Fruit fly (Drosophila melanogaster) whole organism, embryonic: ENCODE measurements around the gene CG16813.

ENCODE experiments used
- CG11085 ChIP-seq: fragments of 200-800 bp; sonication (Bioruptor generic); IDR thresholded peaks from 2 replicates; pipeline ENCODE4 v1.3.6; 2022; ENCODE audit warnings: missing biosample characterization, missing genetic modification characterization
- CG12299 ChIP-seq: fragments of 200-800 bp; sonication (Bioruptor generic); optimal IDR thresholded peaks from 2 replicates; lab custom pipeline; 2018; ENCODE audit warnings: missing biosample characterization, mild to moderate bottlenecking, missing genetic modification characterization
- CG13287 ChIP-seq: fragments of 200-800 bp; sonication (Bioruptor generic); IDR thresholded peaks from 2 replicates; pipeline ENCODE4 v1.3.6; 2022; ENCODE audit warnings: missing biosample characterization, missing genetic modification characterization; ENCODE audit not compliant: partially characterized antibody
- CG14441 ChIP-seq: fragments of 200-800 bp; sonication (Bioruptor generic); IDR thresholded peaks from 2 replicates; pipeline ENCODE4 v1.3.6; 2022; ENCODE audit warnings: missing biosample characterization, missing genetic modification characterization
- CG15011 ChIP-seq: fragments of 200-800 bp; sonication (Bioruptor generic); optimal IDR thresholded peaks from 3 replicates; lab custom pipeline; 2018; ENCODE audit warnings: missing biosample characterization, mild to moderate bottlenecking, missing genetic modification characterization
- CG1602 ChIP-seq: fragments of 200-800 bp; sonication (Bioruptor generic); optimal IDR thresholded peaks from 3 replicates; lab custom pipeline; 2016; ENCODE audit warnings: missing biosample characterization, missing genetic modification characterization
- CG16815 ChIP-seq: fragments of 200-800 bp; sonication (Bioruptor generic); optimal IDR thresholded peaks from 3 replicates; lab custom pipeline; 2017; ENCODE audit warnings: missing biosample characterization, mild to moderate bottlenecking, missing genetic modification characterization
- CG17186 ChIP-seq: fragments of 200-800 bp; sonication (Bioruptor generic); optimal IDR thresholded peaks from 3 replicates; lab custom pipeline; 2017; ENCODE audit warnings: missing biosample characterization, missing genetic modification reagents, missing genetic modification characterization
- CG17829 ChIP-seq: fragments of 200-800 bp; optimal IDR thresholded peaks from 2 replicates; lab custom pipeline; 2019; ENCODE audit warnings: missing biosample characterization, mild to moderate bottlenecking, missing genetic modification characterization, moderate library complexity
- CG42726 ChIP-seq: fragments of 200-800 bp; sonication (Bioruptor generic); IDR thresholded peaks from 2 replicates; pipeline ENCODE4 v1.3.6; 2022; ENCODE audit warnings: missing biosample characterization, missing genetic modification characterization; ENCODE audit not compliant: partially characterized antibody
- CG4730 ChIP-seq: fragments of 200-800 bp; sonication (Bioruptor generic); IDR thresholded peaks from 2 replicates; pipeline ENCODE4 v1.3.6; 2022; ENCODE audit warnings: missing biosample characterization, missing genetic modification characterization
- CG7963 ChIP-seq: fragments of 200-800 bp; sonication (Bioruptor generic); IDR thresholded peaks from 3 replicates; pipeline ENCODE4 v1.3.6; 2022; ENCODE audit warnings: missing biosample characterization, missing genetic modification characterization; ENCODE audit not compliant: partially characterized antibody
- Dek ChIP-seq: fragments of 200-800 bp; sonication (Bioruptor generic); optimal IDR thresholded peaks from 3 replicates; lab custom pipeline; 2019; ENCODE audit warnings: missing biosample characterization, mild to moderate bottlenecking, missing genetic modification characterization, moderate library complexity
- Ets65A ChIP-seq: fragments of 200-800 bp; sonication (Bioruptor generic); peaks from one replicate; lab custom pipeline; 2016; ENCODE audit warnings: missing biosample characterization, missing genetic modification characterization
- Ets97D ChIP-seq: fragments of 200-800 bp; sonication (Bioruptor generic); optimal IDR thresholded peaks from 3 replicates; lab custom pipeline; 2016; ENCODE audit warnings: missing biosample characterization, missing genetic modification characterization
- Optix ChIP-seq: fragments of 200-800 bp; sonication (Bioruptor generic); IDR thresholded peaks from 3 replicates; pipeline ENCODE4 v1.3.6; 2022; ENCODE audit warnings: missing biosample characterization, missing genetic modification characterization
- Usf ChIP-seq: fragments of 200-800 bp; sonication (Bioruptor generic); optimal IDR thresholded peaks from 2 replicates; lab custom pipeline; 2017; ENCODE audit warnings: missing genotype, missing biosample characterization, missing genetic modification characterization
- ase ChIP-seq: fragments of 200-800 bp; sonication (Bioruptor generic); IDR thresholded peaks from 3 replicates; pipeline ENCODE4 v1.3.6; 2022; ENCODE audit warnings: missing biosample characterization, missing genetic modification characterization
- cas ChIP-seq: fragments of 200-800 bp; sonication (Bioruptor generic); IDR thresholded peaks from 2 replicates; pipeline ENCODE4 v1.3.6; 2022; ENCODE audit warnings: missing biosample characterization, missing genetic modification characterization
- chinmo ChIP-seq: fragments of 200-800 bp; sonication (Bioruptor generic); IDR thresholded peaks from 4 replicates; pipeline ENCODE4 v1.3.6; 2022; ENCODE audit warnings: missing biosample characterization, missing genetic modification characterization; ENCODE audit not compliant: partially characterized antibody
- ci ChIP-seq: fragments of 200-800 bp; sonication (Bioruptor generic); IDR thresholded peaks from 3 replicates; pipeline ENCODE4 v1.3.6; 2022; ENCODE audit warnings: missing biosample characterization, missing genetic modification characterization
- dan ChIP-seq: fragments of 200-800 bp; sonication (Bioruptor generic); IDR thresholded peaks from 2 replicates; pipeline ENCODE4 v1.3.6; 2022; ENCODE audit warnings: missing biosample characterization, missing genetic modification characterization
- dmrt11E ChIP-seq: fragments of 200-800 bp; sonication (Bioruptor generic); optimal IDR thresholded peaks from 3 replicates; lab custom pipeline; 2018; ENCODE audit warnings: missing biosample characterization, mild to moderate bottlenecking, missing genetic modification characterization, moderate library complexity
- dysf ChIP-seq: fragments of 200-800 bp; sonication (Bioruptor generic); IDR thresholded peaks from 3 replicates; pipeline ENCODE4 v1.3.6; 2022; ENCODE audit warnings: missing biosample characterization, missing genetic modification characterization
- gce ChIP-seq: fragments of 200-800 bp; sonication (Bioruptor generic); IDR thresholded peaks from 3 replicates; pipeline ENCODE4 v1.3.6; 2022; ENCODE audit warnings: missing biosample characterization, missing genetic modification characterization
- gsb ChIP-seq: fragments of 200-800 bp; sonication (Bioruptor generic); IDR thresholded peaks from 2 replicates; pipeline ENCODE4 v1.3.6; 2022; ENCODE audit warnings: missing biosample characterization, missing genetic modification characterization
- gt ChIP-seq: fragments of 200-800 bp; sonication (Bioruptor generic); IDR thresholded peaks from 2 replicates; pipeline ENCODE4 v1.3.6; 2022; ENCODE audit warnings: missing biosample characterization, missing genetic modification characterization
- inv ChIP-seq: fragments of 200-800 bp; sonication (Bioruptor generic); IDR thresholded peaks from 2 replicates; pipeline ENCODE4 v1.3.6; 2022; ENCODE audit warnings: missing biosample characterization, missing genetic modification characterization; ENCODE audit not compliant: partially characterized antibody
- jigr1 ChIP-seq: fragments of 200-800 bp; sonication (Bioruptor generic); IDR thresholded peaks from 3 replicates; pipeline ENCODE4 v1.3.6; 2022; ENCODE audit warnings: missing biosample characterization, missing genetic modification characterization
- knrl ChIP-seq: fragments of 200-800 bp; sonication (Bioruptor generic); IDR thresholded peaks from 3 replicates; pipeline ENCODE4 v1.3.6; 2022; ENCODE audit warnings: missing biosample characterization, missing genetic modification characterization; ENCODE audit not compliant: partially characterized antibody
- pho ChIP-seq: fragments of 200-800 bp; sonication (Bioruptor generic); optimal IDR thresholded peaks from 2 replicates; lab custom pipeline; 2016; ENCODE audit warnings: missing biosample characterization, missing genetic modification characterization
- psq ChIP-seq: fragments of 200-800 bp; sonication (Bioruptor generic); optimal IDR thresholded peaks from 2 replicates; lab custom pipeline; 2017; ENCODE audit warnings: missing biosample characterization, missing genetic modification characterization
- row ChIP-seq: fragments of 200-800 bp; sonication (Bioruptor generic); IDR thresholded peaks from 3 replicates; pipeline ENCODE4 v1.3.6; 2022; ENCODE audit warnings: missing biosample characterization, missing genetic modification characterization
- sisA ChIP-seq: fragments of 200-800 bp; sonication (Bioruptor generic); IDR thresholded peaks from 2 replicates; pipeline ENCODE4 v1.3.6; 2022; ENCODE audit warnings: missing biosample characterization, missing genetic modification characterization
- slp2 ChIP-seq: fragments of 200-800 bp; sonication (Bioruptor generic); optimal IDR thresholded peaks from 2 replicates; lab custom pipeline; 2016; ENCODE audit warnings: missing biosample characterization, missing genetic modification characterization
- trem ChIP-seq: fragments of 200-800 bp; optimal IDR thresholded peaks from 3 replicates; lab custom pipeline; 2019; ENCODE audit warnings: missing biosample characterization, mild to moderate bottlenecking, missing genetic modification characterization, moderate library complexity
- vvl ChIP-seq: fragments of 200-800 bp; sonication (Bioruptor generic); IDR thresholded peaks from 2 replicates; pipeline ENCODE4 v1.3.6; 2022; ENCODE audit warnings: missing biosample characterization, missing genetic modification characterization
- yki ChIP-seq: fragments of >200 bp; optimal IDR thresholded peaks from 3 replicates; lab custom pipeline; 2018

The CG16813 gene

DNA sequence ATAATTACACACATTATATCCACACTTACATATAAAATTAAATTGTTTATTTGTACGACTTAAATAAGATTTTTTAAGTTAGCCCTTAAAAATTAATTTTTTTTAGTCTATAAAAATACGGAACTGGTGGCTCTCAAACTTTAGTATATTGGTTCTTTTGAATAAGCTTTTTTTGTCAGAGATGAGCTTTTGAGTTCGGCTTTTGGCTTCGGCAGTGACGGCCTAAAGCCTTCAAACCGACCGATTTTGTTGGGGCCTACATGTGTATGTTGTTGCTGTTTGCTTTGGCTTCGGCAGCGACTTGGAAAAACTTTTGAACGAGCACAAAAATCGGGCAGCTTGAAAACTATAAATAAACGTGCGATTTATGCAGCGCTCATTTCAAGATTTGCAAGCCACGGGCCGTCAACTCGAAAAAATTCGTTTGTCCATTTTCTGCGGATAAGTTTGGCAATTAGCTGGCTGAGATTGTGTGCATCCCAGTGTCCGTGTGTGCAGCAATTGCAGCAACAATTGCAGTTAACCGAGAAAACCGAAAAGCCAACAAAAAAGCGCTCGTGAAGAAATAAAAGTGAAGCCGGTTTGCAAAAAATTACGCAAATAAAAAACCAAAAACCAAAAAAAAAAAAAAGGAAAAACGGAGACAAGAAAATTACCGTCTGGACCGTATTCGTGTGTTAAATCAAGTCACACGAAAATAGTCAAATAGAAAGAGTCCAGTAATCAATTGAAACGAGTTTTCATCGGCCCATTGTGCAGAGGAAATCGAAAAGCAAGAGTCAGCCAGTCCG is 18.7 kb downstream of the CG16813 start, which contains the start of gene CG16820 (continued):
- TF ChIP-seq ci (GFP tag; lab: Robert Waterston, UW), result no peak
- TF ChIP-seq chinmo (GFP tag; lab: Robert Waterston, UW), result peak; percentile 56; the same call in 1 of the 4 replicates
- TF ChIP-seq CG1602 (GFP tag; lab: Kevin White, UChicago), result no peak
- no peak for TF ChIP-seq CG11085 (GFP tag; lab: Robert Waterston, UW)
- TF ChIP-seq CG17186 (GFP tag; lab: Kevin White, UChicago), result no peak
- no peak for TF ChIP-seq Ets97D (GFP tag; lab: Kevin White, UChicago)
- no peak for TF ChIP-seq gce

DNA sequence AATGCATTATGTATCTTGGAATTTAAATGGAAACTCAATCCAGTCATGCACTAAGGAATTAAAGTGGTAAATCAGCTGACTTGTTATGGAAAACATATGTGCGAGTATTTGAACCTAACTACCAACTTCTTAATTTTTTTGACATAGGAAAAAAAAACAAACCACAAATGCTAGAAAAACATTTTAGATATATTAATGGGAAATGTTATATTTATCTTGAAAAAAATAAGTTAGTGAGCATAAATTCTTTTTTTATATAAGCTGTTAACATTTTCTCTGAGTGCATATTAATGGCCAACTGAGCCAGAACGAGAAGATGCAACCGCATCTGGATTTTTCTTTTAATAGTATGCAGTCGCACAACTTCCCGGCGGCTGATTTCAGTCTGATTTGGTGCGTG is 23.8 kb downstream of the CG16813 start:
- TF ChIP-seq vvl (GFP tag; lab: Robert Waterston, UW), result no peak
- TF ChIP-seq gsb (GFP tag; lab: Robert Waterston, UW), result no peak
- TF ChIP-seq jigr1 (GFP tag; lab: Robert Waterston, UW), result no peak
- TF ChIP-seq CG17829 (tag; lab: Kevin White, UChicago), result no peak
- no peak for TF ChIP-seq ase (GFP tag; lab: Robert Waterston, UW)
- TF ChIP-seq CG12299 (tag; lab: Kevin White, UChicago), result no peak
- TF ChIP-seq CG7963 (GFP tag; lab: Robert Waterston, UW), result no peak
- no peak for TF ChIP-seq inv (GFP tag; lab: Robert Waterston, UW)
- TF ChIP-seq gt (GFP tag; lab: Robert Waterston, UW), result no peak
- no peak for TF ChIP-seq trem (tag; lab: Kevin White, UChicago)
- TF ChIP-seq CG42726, result no peak
- no peak for TF ChIP-seq CG17186 (GFP tag; lab: Kevin White, UChicago)
- no peak for TF ChIP-seq psq
- TF ChIP-seq dan (GFP tag; lab: Robert Waterston, UW), result no peak
- TF ChIP-seq Usf (GFP tag; lab: Kevin White, UChicago), result no peak
- no peak for TF ChIP-seq knrl

DNA sequence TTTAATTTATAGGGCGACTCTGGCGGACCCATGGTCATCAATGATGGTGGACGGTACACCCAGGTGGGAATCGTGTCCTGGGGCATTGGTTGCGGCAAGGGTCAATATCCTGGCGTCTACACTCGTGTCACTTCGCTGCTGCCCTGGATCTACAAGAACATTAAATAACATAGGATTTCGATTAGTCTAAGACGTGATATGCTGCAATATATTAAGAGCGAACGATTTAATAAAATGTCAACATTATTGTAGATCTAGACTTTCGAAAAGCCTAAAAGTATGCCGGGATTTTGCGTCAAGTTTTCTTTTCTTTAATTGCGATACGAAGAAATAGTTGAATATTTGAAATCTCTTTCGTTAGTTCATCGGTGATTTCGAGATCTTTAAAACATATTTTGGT is 29.8 kb downstream of the CG16813 start, which contains the start of gene Naa20B:
Gene Naa20B (plus strand): TSS at position 301 of the 400 bp plus-strand sequence.
- no peak for TF ChIP-seq row (GFP tag; lab: Robert Waterston, UW)
- no peak for TF ChIP-seq slp2 (GFP tag; lab: Kevin White, UChicago)
- no peak for TF ChIP-seq cas (GFP tag; lab: Robert Waterston, UW)
- TF ChIP-seq CG15011 (GFP tag; lab: Kevin White, UChicago), result no peak
- no peak for TF ChIP-seq Optix
- no peak for TF ChIP-seq pho (GFP tag; lab: Kevin White, UChicago)
- TF ChIP-seq dysf (GFP tag; lab: Robert Waterston, UW), result no peak
- no peak for TF ChIP-seq CG4730 (GFP tag; lab: Robert Waterston, UW)
- no peak for TF ChIP-seq sisA (GFP tag; lab: Robert Waterston, UW)
- no peak for TF ChIP-seq CG13287 (GFP tag; lab: Robert Waterston, UW)
- TF ChIP-seq CG14441, result no peak
- TF ChIP-seq Dek (tag; lab: Kevin White, UChicago), result no peak
- TF ChIP-seq Ets65A (GFP tag; lab: Kevin White, UChicago), result no peak
- no peak for TF ChIP-seq dmrt11E
- TF ChIP-seq CG16815 (GFP tag; lab: Kevin White, UChicago), result no peak
- TF ChIP-seq yki (lab: Kevin White, UChicago), result no peak
